Worm (Caenorhabditis elegans) whole organism, midembryonic: ENCODE measurements around the gene srz-16.

ENCODE experiments used
- T22C8.4 ChIP-seq: fragments of 200-800 bp; sonication (Bioruptor generic); IDR thresholded peaks from 2 replicates; pipeline ENCODE4 v1.3.6; 2022; ENCODE audit warnings: missing genetic modification characterization, missing compliant biosample characterization
- cog-1 ChIP-seq: sonication (generic microtip); optimal IDR thresholded peaks from 2 replicates; lab custom pipeline; 2016; ENCODE audit warnings: missing genetic modification characterization, missing compliant biosample characterization
- flt-1 ChIP-seq: fragments of 200-800 bp; sonication (Bioruptor generic); IDR thresholded peaks from 2 replicates; pipeline ENCODE4 v1.3.6; 2022; ENCODE audit warnings: missing genetic modification characterization, missing compliant biosample characterization
- klf-2 ChIP-seq: fragments of 200-800 bp; sonication (Bioruptor generic); conservative IDR thresholded peaks from 2 replicates; pipeline ENCODE4 v1.3.6; 2022; ENCODE audit warnings: missing genetic modification reagents, missing genetic modification characterization, missing compliant biosample characterization
- med-1 ChIP-seq: sonication (generic microtip); optimal IDR thresholded peaks from 2 replicates; lab custom pipeline; 2017; ENCODE audit warnings: missing genetic modification characterization, mild to moderate bottlenecking, missing compliant biosample characterization, antibody characterized with exemption, missing genetic modification reagents; ENCODE audit not compliant: insufficient read depth
- ref-1 ChIP-seq: fragments of 200-800 bp; sonication (Bioruptor generic); conservative IDR thresholded peaks from 2 replicates; pipeline ENCODE4 v1.3.6; 2022; ENCODE audit warnings: missing genetic modification reagents, missing genetic modification characterization, missing compliant biosample characterization
- tab-1 ChIP-seq: fragments of 200-800 bp; sonication (Bioruptor generic); IDR thresholded peaks from 2 replicates; pipeline ENCODE4 v1.3.6; 2022; ENCODE audit warnings: missing genetic modification characterization, missing compliant biosample characterization
- ztf-23 ChIP-seq: fragments of 200-800 bp; sonication (Bioruptor generic); IDR thresholded peaks from 2 replicates; pipeline ENCODE4 v1.3.6; 2022; ENCODE audit warnings: missing genetic modification reagents, missing genetic modification characterization, missing compliant biosample characterization
- ztf-29 ChIP-seq: fragments of 200-800 bp; sonication (Bioruptor generic); IDR thresholded peaks from 2 replicates; pipeline ENCODE4 v1.3.6; 2022; ENCODE audit warnings: missing genetic modification reagents, missing genetic modification characterization, missing compliant biosample characterization

Gene srz-16

DNA sequence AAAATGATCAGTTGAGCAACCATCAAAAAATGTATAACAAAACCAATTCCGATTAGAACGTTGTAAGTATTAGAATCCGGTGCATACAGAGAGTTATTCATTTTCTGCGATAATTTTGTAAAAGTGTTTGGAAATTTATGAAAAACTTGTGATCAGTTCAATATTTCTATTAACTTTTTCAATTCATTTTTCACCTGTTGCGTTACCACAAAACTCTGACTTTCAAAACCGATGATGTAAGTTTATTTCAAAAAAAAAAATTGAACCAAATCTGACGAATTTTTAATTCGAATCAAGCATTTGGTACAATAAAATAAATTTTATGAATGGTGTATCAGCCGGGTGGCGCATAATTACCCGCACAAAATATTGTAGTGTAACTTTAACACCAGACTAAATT is at the start of gene srz-16:
Gene srz-16 (minus strand): TSS at position 101 of the 400 bp plus-strand sequence.
- no peak for TF ChIP-seq tab-1
- TF ChIP-seq T22C8.4 (GFP tag; lab: Robert Waterston, UW), result no peak
- no peak for TF ChIP-seq med-1 (GFP tag; lab: Kevin White, UChicago)
- no peak for TF ChIP-seq ztf-23
- TF ChIP-seq ztf-29 (GFP tag; lab: Robert Waterston, UW), result no peak
- no peak for TF ChIP-seq klf-2
- TF ChIP-seq ref-1 (GFP tag; lab: Robert Waterston, UW), result no peak
- TF ChIP-seq cog-1 (tag; lab: Kevin White, UChicago), result no peak
- TF ChIP-seq flt-1, result no peak

DNA sequence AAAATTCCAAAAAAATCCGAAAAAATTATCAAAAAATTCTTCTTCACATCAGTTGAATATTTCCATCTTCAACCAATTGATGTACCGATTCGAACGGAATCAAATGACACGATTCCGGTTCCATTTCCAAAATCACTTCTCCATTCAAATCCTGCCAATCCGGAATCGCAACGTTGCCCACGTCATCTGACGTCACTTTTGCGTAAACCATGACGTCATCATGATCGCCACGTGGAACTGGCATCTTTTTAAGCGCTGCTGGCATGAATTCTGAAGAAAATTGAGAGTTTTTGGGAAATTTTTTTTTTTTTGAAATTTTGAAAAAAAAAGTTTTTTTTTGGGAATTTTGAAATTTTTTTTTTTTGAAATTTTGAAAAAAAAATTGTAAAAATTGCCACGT is 48.8 kb upstream of the srz-16 start:
- TF ChIP-seq T22C8.4 (GFP tag; lab: Robert Waterston, UW), result no peak

DNA sequence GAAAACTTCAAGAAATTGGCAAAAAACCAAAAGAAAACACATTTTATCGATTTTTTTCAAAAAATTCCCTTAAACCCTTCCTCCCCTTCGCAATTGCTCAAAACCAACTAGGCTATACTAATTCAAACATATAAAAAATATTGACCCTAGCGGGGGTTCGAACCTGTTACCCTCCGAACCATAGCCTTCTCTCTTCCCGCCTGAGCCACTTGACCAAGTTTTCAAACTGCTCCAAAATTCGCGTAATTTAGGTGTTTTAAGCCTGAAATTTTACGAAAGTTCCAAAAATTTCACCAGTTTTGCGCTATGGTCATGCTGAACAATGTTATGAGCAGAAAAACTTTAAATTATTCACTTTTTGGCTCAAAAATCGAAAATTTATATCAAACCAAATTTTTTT is 48.0 kb upstream of the srz-16 start:
- TF ChIP-seq med-1 (GFP tag; lab: Kevin White, UChicago) (no peak), ztf-29 (GFP tag; lab: Robert Waterston, UW) (no peak), tab-1 (no peak), T22C8.4 (GFP tag; lab: Robert Waterston, UW) (no peak), flt-1 (0 out of 2 replicates have a peak, but pooled peaks have one; percentile 4), ztf-23 (no peak), cog-1 (tag; lab: Kevin White, UChicago) (no peak)

DNA sequence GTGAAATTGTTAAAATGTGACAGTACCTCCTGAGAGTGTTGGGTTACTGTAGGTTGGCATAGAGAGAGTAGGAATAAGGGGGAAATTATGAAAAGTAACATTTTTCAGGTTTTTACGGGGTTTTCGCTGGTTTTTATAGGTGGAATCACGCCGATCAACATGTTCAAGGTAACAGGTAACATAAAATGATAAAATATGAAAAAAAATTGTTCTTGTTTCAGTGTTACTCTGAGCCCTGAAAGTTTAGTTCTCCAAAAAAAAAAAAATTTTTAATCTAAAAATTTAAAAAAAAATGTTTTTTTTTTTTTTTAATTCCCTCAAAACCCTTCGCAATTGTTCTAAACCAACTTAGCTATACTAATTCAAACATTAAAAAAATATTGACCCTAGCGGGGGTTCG is 47.3 kb upstream of the srz-16 start, which contains the start of gene Y113G7B.15:
Gene Y113G7B.15 (minus strand): TSS at position 101 of the 400 bp plus-strand sequence.
- TF ChIP-seq tab-1 (no peak), ztf-29 (GFP tag; lab: Robert Waterston, UW) (no peak), T22C8.4 (GFP tag; lab: Robert Waterston, UW) (no peak), cog-1 (tag; lab: Kevin White, UChicago) (no peak), flt-1 (no peak), ref-1 (GFP tag; lab: Robert Waterston, UW) (no peak), ztf-23 (no peak), med-1 (GFP tag; lab: Kevin White, UChicago) (no peak), klf-2 (no peak)

DNA sequence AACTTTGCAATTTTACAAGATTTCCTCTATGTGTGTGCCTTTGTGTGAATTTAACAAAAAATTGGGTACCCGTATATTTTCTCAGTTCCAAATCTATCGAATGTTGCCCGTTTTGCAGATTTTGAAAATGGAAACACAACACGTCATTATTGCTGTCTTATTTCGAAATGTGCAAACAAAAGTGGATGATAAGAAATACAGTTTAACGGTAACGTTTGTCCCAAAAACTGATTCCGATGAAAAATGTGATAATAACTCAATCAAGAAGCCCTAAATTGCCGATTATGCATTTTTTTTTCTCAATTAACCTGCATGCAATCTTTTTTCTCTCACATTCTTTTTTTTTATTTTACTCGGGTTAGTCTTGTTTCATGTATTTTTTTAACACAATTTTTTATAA is 38.8 kb upstream of the srz-16 start:
- TF ChIP-seq ztf-29 (GFP tag; lab: Robert Waterston, UW), result no peak
- TF ChIP-seq tab-1, result no peak
- TF ChIP-seq ztf-23, result no peak
- no peak for TF ChIP-seq med-1 (GFP tag; lab: Kevin White, UChicago)
- TF ChIP-seq klf-2, result no peak

DNA sequence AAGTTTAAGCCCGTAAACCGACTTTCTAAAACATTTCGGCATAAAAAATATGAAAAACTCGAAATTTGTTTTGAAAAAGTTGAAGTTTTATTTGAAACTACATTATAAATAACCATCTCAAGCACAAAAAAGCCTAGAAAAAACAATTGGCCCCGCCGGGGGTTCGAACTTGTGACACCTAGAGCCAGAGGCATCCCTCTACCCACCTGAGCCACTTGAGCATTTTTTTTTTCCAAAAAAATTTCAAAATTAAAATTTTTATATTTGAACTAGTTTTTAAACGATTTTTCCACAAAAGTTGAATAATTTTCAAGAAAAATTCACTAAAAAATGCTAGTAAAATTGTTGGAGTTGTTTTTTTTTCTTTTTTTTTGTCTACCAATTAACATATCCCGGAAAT is 37.2 kb upstream of the srz-16 start:
- TF ChIP-seq klf-2 (no peak), T22C8.4 (GFP tag; lab: Robert Waterston, UW) (no peak), med-1 (GFP tag; lab: Kevin White, UChicago) (no peak), flt-1 (no peak), ztf-23 (no peak), ztf-29 (GFP tag; lab: Robert Waterston, UW) (no peak), ref-1 (GFP tag; lab: Robert Waterston, UW) (no peak), cog-1 (tag; lab: Kevin White, UChicago) (no peak), tab-1 (no peak)

DNA sequence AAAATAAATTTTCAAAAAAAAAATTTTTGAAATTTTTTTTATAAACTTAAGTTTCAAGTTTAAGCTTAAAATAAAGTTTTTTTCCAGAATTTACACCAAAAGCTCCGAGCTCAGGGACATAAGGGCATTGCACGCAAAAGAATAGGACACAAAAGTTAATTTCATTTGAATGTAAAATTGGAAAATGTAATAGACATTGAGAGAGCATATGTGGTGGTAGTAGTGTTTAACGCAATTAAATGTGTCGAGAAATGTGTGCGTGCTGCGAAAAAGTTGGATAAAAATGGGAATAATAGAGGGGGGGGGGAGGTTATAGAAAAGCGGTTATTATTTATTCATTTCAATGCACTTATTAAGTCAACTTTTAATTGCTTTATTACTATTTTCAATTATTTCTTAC is 34.1 kb upstream of the srz-16 start:
- TF ChIP-seq med-1 (GFP tag; lab: Kevin White, UChicago) (no peak), klf-2 (no peak), tab-1 (no peak), flt-1 (no peak), ztf-29 (GFP tag; lab: Robert Waterston, UW) (no peak), ref-1 (GFP tag; lab: Robert Waterston, UW) (no peak), T22C8.4 (GFP tag; lab: Robert Waterston, UW) (no peak), cog-1 (tag; lab: Kevin White, UChicago) (no peak), ztf-23 (no peak)

DNA sequence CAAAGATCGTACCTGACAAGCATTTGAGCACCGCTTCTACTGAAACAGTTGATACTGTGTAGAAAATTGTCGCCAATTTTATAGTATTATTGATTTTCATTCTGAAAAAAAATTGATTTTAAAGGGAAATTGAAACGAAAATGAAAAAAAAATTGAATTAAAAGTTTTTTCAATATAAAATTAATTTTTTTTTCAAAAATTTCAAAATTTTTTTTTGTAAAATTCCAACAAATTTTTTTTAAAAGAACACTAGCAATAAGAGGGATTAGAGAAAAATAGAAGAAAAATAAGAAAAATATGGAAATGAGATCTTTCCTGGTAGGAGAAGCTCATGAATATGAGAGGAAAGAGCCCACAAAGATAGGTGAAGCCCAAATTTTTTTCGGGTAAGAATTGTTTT is 28.7 kb upstream of the srz-16 start, which contains the start of gene Y113G7B.11:
Gene Y113G7B.11 (minus strand): TSS at position 101 of the 400 bp plus-strand sequence.
- TF ChIP-seq flt-1 (no peak), cog-1 (tag; lab: Kevin White, UChicago) (no peak)

DNA sequence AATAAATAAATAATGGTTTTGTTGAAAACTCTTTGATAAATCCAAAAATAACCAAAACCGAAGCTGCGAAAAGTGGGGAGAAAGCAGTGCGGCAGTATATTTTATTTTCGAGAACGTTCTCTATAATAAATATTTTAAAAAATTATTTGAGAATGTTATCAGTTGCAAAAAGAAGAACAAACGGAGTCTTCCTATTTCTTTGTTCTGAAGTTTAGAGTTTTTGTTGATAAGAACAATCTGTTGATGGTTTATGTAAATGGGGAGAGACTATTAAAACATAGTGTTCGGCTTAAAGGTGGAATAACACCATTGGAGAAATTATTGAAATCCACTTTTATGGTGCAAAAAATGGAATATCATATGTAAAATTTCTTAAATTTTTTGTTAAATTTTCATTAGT is 26.6 kb upstream of the srz-16 start:
- TF ChIP-seq flt-1 (no peak), med-1 (GFP tag; lab: Kevin White, UChicago) (no peak), ztf-29 (GFP tag; lab: Robert Waterston, UW) (no peak), ref-1 (GFP tag; lab: Robert Waterston, UW) (no peak), ztf-23 (no peak), klf-2 (no peak), T22C8.4 (GFP tag; lab: Robert Waterston, UW) (no peak), cog-1 (tag; lab: Kevin White, UChicago) (no peak)

DNA sequence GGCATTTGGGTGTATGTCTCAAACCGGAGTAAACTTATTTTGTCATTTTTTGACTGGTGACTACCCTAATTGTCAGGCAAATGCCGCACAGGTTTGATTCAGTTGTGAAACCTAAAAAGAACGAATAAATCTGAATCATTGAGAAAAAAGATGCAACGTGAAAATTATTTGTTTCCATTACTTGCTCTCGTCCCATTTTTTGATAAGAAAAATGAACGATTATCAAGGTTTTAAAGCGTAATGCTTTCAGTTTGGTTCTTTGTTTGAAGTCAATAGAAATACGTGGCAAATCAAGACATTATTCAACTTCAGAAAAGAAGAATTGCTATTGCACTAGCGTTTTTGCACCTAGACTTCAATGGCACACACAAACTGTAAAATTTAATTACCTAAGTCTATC is 26.1 kb upstream of the srz-16 start, which contains the start of gene Y113G7B.12:
Gene Y113G7B.12 (minus strand): TSS at position 101 of the 400 bp plus-strand sequence.
- no peak for TF ChIP-seq ref-1 (GFP tag; lab: Robert Waterston, UW)
- TF ChIP-seq cog-1 (tag; lab: Kevin White, UChicago), result no peak
- TF ChIP-seq ztf-23, result no peak
- no peak for TF ChIP-seq tab-1
- TF ChIP-seq T22C8.4 (GFP tag; lab: Robert Waterston, UW), result no peak
- TF ChIP-seq flt-1, result no peak
- no peak for TF ChIP-seq med-1 (GFP tag; lab: Kevin White, UChicago)
- no peak for TF ChIP-seq klf-2
- TF ChIP-seq ztf-29 (GFP tag; lab: Robert Waterston, UW), result no peak

DNA sequence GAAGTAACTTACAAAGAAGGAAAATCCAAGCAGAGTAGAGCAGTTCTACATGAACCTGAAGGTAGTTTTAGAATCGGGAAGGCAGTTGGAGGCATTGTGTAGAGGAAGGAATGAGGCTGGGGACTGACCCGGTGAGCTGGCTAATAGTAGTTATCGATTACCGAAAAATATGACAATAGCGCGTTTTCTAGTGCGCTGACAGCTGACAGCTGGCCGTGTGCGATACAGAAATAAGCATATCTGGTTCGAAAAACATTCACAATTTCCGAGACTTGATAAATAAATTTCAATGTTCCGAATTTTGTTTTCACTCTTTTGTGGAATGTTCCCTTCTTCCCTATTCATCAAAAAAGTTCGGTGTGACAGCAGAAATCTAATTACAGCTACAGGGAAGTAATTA is 19.6 kb upstream of the srz-16 start, which contains the start of the genes fbxb-59 and srbc-34:
Gene fbxb-59 (minus strand): TSS at position 101 of the 400 bp plus-strand sequence.
Gene srbc-34 (plus strand): TSS at position 233 of the 400 bp plus-strand sequence.
- no peak for TF ChIP-seq ref-1 (GFP tag; lab: Robert Waterston, UW)
- no peak for TF ChIP-seq med-1 (GFP tag; lab: Kevin White, UChicago)
- TF ChIP-seq klf-2, result no peak
- no peak for TF ChIP-seq ztf-29 (GFP tag; lab: Robert Waterston, UW)
- no peak for TF ChIP-seq ztf-23
- TF ChIP-seq cog-1 (tag; lab: Kevin White, UChicago), result no peak
- TF ChIP-seq flt-1, result no peak
